Worm (Caenorhabditis elegans): ENCODE data around the gene scl-18.

scl-18 gene

DNA sequence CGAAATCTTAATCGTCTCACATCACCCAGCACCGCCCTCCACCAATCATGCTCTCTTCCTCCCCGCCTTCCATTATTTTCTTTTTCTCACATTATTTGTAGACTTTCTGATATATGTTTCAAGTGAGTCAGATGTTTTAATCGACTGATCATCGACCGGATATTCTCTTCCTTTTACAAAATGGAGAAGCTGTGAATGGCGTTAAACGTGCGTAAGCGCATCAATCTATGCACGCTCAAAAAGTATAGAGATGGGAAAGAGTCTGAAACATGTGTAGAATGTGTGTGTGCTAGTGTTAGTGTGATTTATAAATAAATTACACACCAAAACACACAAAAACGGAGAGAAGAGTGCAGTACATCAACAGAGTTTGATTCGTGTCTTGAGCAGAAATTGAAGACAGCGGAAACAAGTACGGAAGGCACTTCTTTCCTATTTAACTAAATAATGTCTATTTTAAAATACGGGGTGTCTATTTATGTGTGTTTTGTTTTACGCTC, 22.8 kb upstream of the scl-18 start:
- TF ChIP-seq nfya-1 (tag; optimal IDR thresholded peaks at IDR 0.05; ENCODE audit: insufficient read depth) (no peak), ama-1 (optimal IDR thresholded peaks at IDR 0.05) (no peak), mml-1 (tag; optimal IDR thresholded peaks at IDR 0.05) (no peak), nhr-77 (tag; optimal IDR thresholded peaks at IDR 0.05) (no peak), zag-1 (tag; optimal IDR thresholded peaks at IDR 0.05) (no peak), ceh-16 (tag; optimal IDR thresholded peaks at IDR 0.05) (no peak), snpc-4 (tag; optimal IDR thresholded peaks at IDR 0.05) (no peak), hmg-11 (tag; optimal IDR thresholded peaks at IDR 0.05) (no peak), ztf-4 (tag; optimal IDR thresholded peaks at IDR 0.05) (no peak)

DNA sequence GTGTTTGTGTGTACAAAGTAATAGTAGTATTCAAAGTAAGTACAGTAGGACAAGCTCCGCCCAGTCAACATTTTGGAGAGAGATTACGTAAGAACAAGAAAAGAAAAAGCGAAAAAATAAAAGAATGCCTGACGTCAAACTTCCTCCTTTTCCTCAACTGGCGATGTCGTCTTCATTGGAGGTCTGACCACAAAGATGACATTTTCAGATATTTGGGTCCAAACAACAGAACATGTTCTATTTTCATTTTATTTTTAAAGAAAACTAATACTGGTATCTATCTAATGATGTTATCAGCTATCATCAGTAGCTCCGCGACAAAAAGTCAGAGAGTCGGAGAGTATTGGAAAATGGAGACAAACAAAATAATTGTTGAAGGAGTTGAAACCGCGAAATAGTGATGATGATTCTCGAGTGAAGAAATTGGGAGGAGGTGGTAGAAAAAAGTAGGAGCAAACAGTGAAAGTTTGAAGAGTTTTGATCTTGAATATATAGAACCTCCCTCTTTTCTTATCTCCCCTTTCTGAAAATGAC, 19.5 kb upstream of the scl-18 start, which contains the start of gene lips-5:
TSS of gene lips-5 (minus strand) at position 51 of the 534 bp plus-strand sequence.
- TF ChIP-seq lin-15B (tag; optimal IDR thresholded peaks at IDR 0.05) (no peak), nhr-11 (tag; optimal IDR thresholded peaks at IDR 0.05) (no peak), pqm-1 (tag; optimal IDR thresholded peaks at IDR 0.05) (no peak), nhr-76 (tag; optimal IDR thresholded peaks at IDR 0.05) (no peak), elt-2 (tag; optimal IDR thresholded peaks at IDR 0.05) (peak; percentile 56), ztf-11 (tag; optimal IDR thresholded peaks at IDR 0.05) (no peak)

- TF ChIP-seq fkh-2 (tag; optimal IDR thresholded peaks at IDR 0.05): no peak
- no peak for TF ChIP-seq egl-5 (tag; optimal IDR thresholded peaks at IDR 0.05)
- no peak for TF ChIP-seq ama-1 (optimal IDR thresholded peaks at IDR 0.05)
- no peak for TF ChIP-seq sea-2 (GFP tag; optimal IDR thresholded peaks at IDR 0.05)
- TF ChIP-seq elt-1 (tag; optimal IDR thresholded peaks at IDR 0.05): no peak
- no peak for TF ChIP-seq tbx-2 (tag; optimal IDR thresholded peaks at IDR 0.05)
- no peak for TF ChIP-seq nhr-43 (tag; optimal IDR thresholded peaks at IDR 0.05; ENCODE audit: poor library complexity, severe bottlenecking)
- no peak for TF ChIP-seq R02D3.7 (tag; optimal IDR thresholded peaks at IDR 0.05)
- no peak for TF ChIP-seq mml-1 (tag; optimal IDR thresholded peaks at IDR 0.05)
Measured at ce11 chrIV:11772119-11772518, 17.9 kb upstream of the scl-18 start.

DNA sequence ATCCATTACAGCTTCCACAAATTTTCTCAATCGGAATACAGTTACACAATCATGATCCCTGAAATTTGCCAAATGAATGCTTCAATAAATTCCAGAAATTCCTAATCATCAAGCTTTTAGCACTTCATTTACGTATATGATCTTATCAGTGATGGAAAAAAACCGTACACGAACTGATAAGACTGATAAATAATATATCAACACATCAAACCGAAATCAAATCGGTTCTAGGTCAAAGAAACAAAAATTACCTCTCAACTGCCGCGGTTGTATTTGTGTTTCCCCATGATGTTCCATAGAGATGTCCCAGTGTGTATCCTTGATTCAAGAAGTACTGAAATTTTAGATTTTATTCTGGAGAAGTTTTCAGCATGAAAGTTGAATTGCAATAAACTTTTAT, 16.8 kb upstream of the scl-18 start:
- TF ChIP-seq eor-1 (tag; optimal IDR thresholded peaks at IDR 0.05) (no peak), elt-2 (tag; optimal IDR thresholded peaks at IDR 0.05) (peak; percentile 91), sea-2 (GFP tag; optimal IDR thresholded peaks at IDR 0.05) (no peak), pha-4 (tag; optimal IDR thresholded peaks at IDR 0.05) (peak; percentile 7), pqm-1 (tag; optimal IDR thresholded peaks at IDR 0.05) (peak; percentile 43)

DNA sequence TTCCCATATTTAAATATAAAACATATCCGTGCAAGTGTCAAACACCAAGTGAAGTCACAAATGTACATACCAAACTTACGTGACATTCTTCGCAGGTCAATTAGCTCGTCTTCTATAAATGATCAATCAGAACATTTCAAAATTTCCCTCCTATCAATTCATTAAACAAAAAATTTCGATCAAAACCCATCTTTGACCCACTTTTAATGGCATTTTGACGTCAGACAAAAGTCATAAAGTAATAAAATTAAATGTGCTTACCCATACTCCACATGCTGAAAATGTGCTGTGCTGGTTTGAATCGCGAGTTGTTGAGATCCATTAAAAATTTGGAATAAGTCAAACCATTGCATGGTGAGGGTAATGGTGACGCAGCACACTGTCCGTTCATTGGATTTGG, 15.5 kb upstream of the scl-18 start:
- TF ChIP-seq pqm-1 (tag; optimal IDR thresholded peaks at IDR 0.05) (peak; percentile 38), elt-2 (tag; optimal IDR thresholded peaks at IDR 0.05) (peak; percentile 63), skn-1 (tag; optimal IDR thresholded peaks at IDR 0.05) (no peak)

DNA sequence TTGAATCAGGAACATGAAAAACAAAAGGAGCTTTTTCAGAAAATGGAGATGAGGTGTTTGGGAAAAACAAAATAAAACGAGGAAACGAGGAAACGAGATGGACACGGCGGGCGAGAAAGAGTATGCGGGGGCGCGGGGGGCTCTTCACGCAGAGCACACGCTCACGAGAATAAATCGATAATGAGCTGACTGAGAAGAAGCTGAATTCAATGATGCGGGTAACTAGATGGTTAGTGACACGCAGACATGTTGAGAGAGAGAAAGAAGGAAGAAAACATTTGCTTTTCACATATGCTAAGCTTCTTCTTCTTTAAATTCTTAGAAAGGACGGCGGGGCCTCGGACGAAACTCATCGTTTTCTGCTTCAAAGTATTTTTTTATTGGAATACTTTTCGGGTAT, 11.3 kb upstream of the scl-18 start:
- TF ChIP-seq lin-15B (tag; optimal IDR thresholded peaks at IDR 0.05) (peak; percentile 40), ztf-11 (tag; optimal IDR thresholded peaks at IDR 0.05) (no peak), nhr-237 (tag; optimal IDR thresholded peaks at IDR 0.05) (no peak), nhr-25 (tag; optimal IDR thresholded peaks at IDR 0.05) (no peak), fkh-10 (GFP tag; optimal IDR thresholded peaks at IDR 0.05) (peak; percentile 71), lin-39 (tag; optimal IDR thresholded peaks at IDR 0.05) (peak; percentile 57), egl-5 (tag; optimal IDR thresholded peaks at IDR 0.05) (peak; percentile 57), hmg-11 (tag; optimal IDR thresholded peaks at IDR 0.05) (peak; percentile 57), nhr-11 (tag; optimal IDR thresholded peaks at IDR 0.05) (peak; percentile 4), sea-2 (GFP tag; optimal IDR thresholded peaks at IDR 0.05) (peak; percentile 49), nfya-1 (tag; optimal IDR thresholded peaks at IDR 0.05; ENCODE audit: insufficient read depth) (peak; percentile 57), ceh-28 (tag; optimal IDR thresholded peaks at IDR 0.05) (peak; percentile 82), skn-1 (tag; optimal IDR thresholded peaks at IDR 0.05) (peak; percentile 38), fos-1 (tag; optimal IDR thresholded peaks at IDR 0.05) (no peak), snpc-4 (tag; optimal IDR thresholded peaks at IDR 0.05) (peak; percentile 18)

All from whole organism, L3 larva.